Worm (Caenorhabditis elegans) whole organism, late embryonic: ENCODE measurements around the gene his-40.

Experiments used
- K02D7.2 ChIP-seq: sonication (generic microtip); optimal IDR thresholded peaks from 2 replicates; lab custom pipeline; 2017; ENCODE audit warnings: mild to moderate bottlenecking, missing genetic modification characterization, missing compliant biosample characterization
- Y22D7AL.16 ChIP-seq: sonication (generic microtip); optimal IDR thresholded peaks from 2 replicates; lab custom pipeline; 2016; ENCODE audit warnings: missing genetic modification characterization, missing compliant biosample characterization
- ceh-30 ChIP-seq: fragments of 150-350 bp; optimal IDR thresholded peaks from 2 replicates; lab custom pipeline; 2014; ENCODE audit warnings: missing biosample characterization, missing genetic modification characterization
- dve-1 ChIP-seq: sonication (generic microtip); optimal IDR thresholded peaks from 2 replicates; lab custom pipeline; 2017; ENCODE audit warnings: antibody characterized with exemption, mild to moderate bottlenecking, missing genetic modification characterization, missing compliant biosample characterization
- hlh-30 ChIP-seq: sonication (generic microtip); optimal IDR thresholded peaks from 2 replicates; lab custom pipeline; 2017; ENCODE audit warnings: antibody characterized with exemption, missing genetic modification characterization, missing compliant biosample characterization; ENCODE audit not compliant: insufficient read depth
- madf-2 ChIP-seq: sonication (generic microtip); optimal IDR thresholded peaks from 2 replicates; lab custom pipeline; 2017; ENCODE audit warnings: missing genetic modification characterization, missing compliant biosample characterization
- nhr-232 ChIP-seq: sonication (generic microtip); optimal IDR thresholded peaks from 2 replicates; lab custom pipeline; 2016; ENCODE audit warnings: missing genetic modification characterization, missing compliant biosample characterization
- pqm-1 ChIP-seq: sonication (generic microtip); optimal IDR thresholded peaks from 2 replicates; lab custom pipeline; 2016; ENCODE audit warnings: missing genetic modification characterization, missing compliant biosample characterization
- tbx-7 ChIP-seq: sonication (generic microtip); optimal IDR thresholded peaks from 2 replicates; lab custom pipeline; 2016; ENCODE audit warnings: missing genotype, missing genetic modification characterization, missing compliant biosample characterization
- ttx-3 ChIP-seq: sonication (generic microtip); optimal IDR thresholded peaks from 2 replicates; lab custom pipeline; 2016; ENCODE audit warnings: missing genetic modification reagents, missing genetic modification characterization, missing compliant biosample characterization
- unc-55 ChIP-seq: sonication (generic microtip); optimal IDR thresholded peaks from 2 replicates; lab custom pipeline; 2017; ENCODE audit warnings: missing biosample characterization, missing genetic modification reagents, missing genetic modification characterization
- ztf-16 ChIP-seq: sonication (generic microtip); optimal IDR thresholded peaks from 2 replicates; lab custom pipeline; 2017; ENCODE audit warnings: missing genetic modification characterization, missing compliant biosample characterization

- TF ChIP-seq dve-1 (tag; lab: Kevin White, UChicago), result no peak
- TF ChIP-seq nhr-232 (tag; lab: Kevin White, UChicago), result no peak
- TF ChIP-seq hlh-30, result no peak
- TF ChIP-seq ceh-30 (tag; lab: Kevin White, UChicago), result no peak
- no peak for TF ChIP-seq tbx-7 (tag; lab: Kevin White, UChicago)
- TF ChIP-seq Y22D7AL.16, result no peak
- no peak for TF ChIP-seq K02D7.2 (tag; lab: Kevin White, UChicago)
- no peak for TF ChIP-seq unc-55 (GFP tag; lab: Kevin White, UChicago)
- TF ChIP-seq ztf-16 (tag; lab: Kevin White, UChicago), result no peak
- TF ChIP-seq madf-2 (tag; lab: Kevin White, UChicago), result no peak
- TF ChIP-seq ttx-3, result no peak
- no peak for TF ChIP-seq pqm-1 (tag; lab: Kevin White, UChicago)
These were observed 33.8 kb downstream of the his-40 start, which contains the start of gene C07D8.5 for ce11 chrX:7343747-7344146.
